Fruit fly (Drosophila melanogaster) whole organism, embryonic: Measurements from ENCODE around the gene CG44141.

Experiments used
- Abd-B ChIP-seq: fragments of 200-800 bp; sonication (Bioruptor generic); optimal IDR thresholded peaks from 2 replicates; lab custom pipeline; 2018; ENCODE audit warnings: missing biosample characterization, mild to moderate bottlenecking, missing genetic modification characterization, moderate library complexity
- Asciz ChIP-seq: fragments of 200-800 bp; sonication (Bioruptor generic); optimal IDR thresholded peaks from 2 replicates; lab custom pipeline; 2017; ENCODE audit warnings: missing biosample characterization, mild to moderate bottlenecking, missing genetic modification characterization, missing genetic modification reagents
- Atf-2 ChIP-seq: fragments of 200-800 bp; sonication (Bioruptor generic); optimal IDR thresholded peaks from 2 replicates; lab custom pipeline; 2016; ENCODE audit warnings: missing biosample characterization, missing genetic modification characterization
- Awh ChIP-seq: fragments of 200-800 bp; sonication (Bioruptor generic); IDR thresholded peaks from 2 replicates; pipeline ENCODE4, ENCODE4 v1.3.6; 2022; ENCODE audit warnings: missing biosample characterization, missing genetic modification characterization
- CG10147 ChIP-seq: fragments of 200-800 bp; sonication (Bioruptor generic); optimal IDR thresholded peaks from 2 replicates; lab custom pipeline; 2019; ENCODE audit warnings: missing biosample characterization, mild to moderate bottlenecking, missing genetic modification characterization, moderate library complexity
- CG10959 ChIP-seq: fragments of 200-800 bp; sonication (Bioruptor generic); IDR thresholded peaks from 2 replicates; pipeline ENCODE4 v1.3.6; 2022; ENCODE audit warnings: missing biosample characterization, missing genetic modification characterization
- CG11398 ChIP-seq: fragments of 200-800 bp; sonication (Bioruptor generic); optimal IDR thresholded peaks from 2 replicates; lab custom pipeline; 2016; ENCODE audit warnings: missing biosample characterization, missing genetic modification characterization
- CG13775 ChIP-seq: fragments of 200-800 bp; sonication (Bioruptor generic); optimal IDR thresholded peaks from 3 replicates; lab custom pipeline; 2017; ENCODE audit warnings: missing biosample characterization, mild to moderate bottlenecking, missing genetic modification characterization
- CG15696 ChIP-seq: fragments of 200-800 bp; sonication (Bioruptor generic); optimal IDR thresholded peaks from 2 replicates; lab custom pipeline; 2019; ENCODE audit warnings: missing biosample characterization, mild to moderate bottlenecking, missing genetic modification characterization, moderate library complexity
- CG17186 ChIP-seq: fragments of 200-800 bp; sonication (Bioruptor generic); optimal IDR thresholded peaks from 3 replicates; lab custom pipeline; 2017; ENCODE audit warnings: missing biosample characterization, missing genetic modification reagents, missing genetic modification characterization
- CG18619 ChIP-seq: fragments of 200-800 bp; sonication (Bioruptor generic); optimal IDR thresholded peaks from 3 replicates; lab custom pipeline; 2017; ENCODE audit warnings: missing biosample characterization, mild to moderate bottlenecking, missing genetic modification characterization
- CG3065 ChIP-seq: fragments of 200-800 bp; sonication (Bioruptor generic); optimal IDR thresholded peaks from 2 replicates; lab custom pipeline; 2016; ENCODE audit warnings: missing biosample characterization, missing genetic modification characterization
- CG3838 ChIP-seq: fragments of 200-800 bp; sonication (Bioruptor generic); optimal IDR thresholded peaks from 3 replicates; lab custom pipeline; 2016; ENCODE audit warnings: missing biosample characterization, missing genetic modification characterization
- CG7271 ChIP-seq: fragments of 200-800 bp; sonication (Bioruptor generic); optimal IDR thresholded peaks from 2 replicates; lab custom pipeline; 2018; ENCODE audit warnings: missing biosample characterization, mild to moderate bottlenecking, missing genetic modification characterization, moderate library complexity
- CG7786 ChIP-seq: fragments of 200-800 bp; sonication (Bioruptor generic); optimal IDR thresholded peaks from 2 replicates; lab custom pipeline; 2016; ENCODE audit warnings: missing biosample characterization, missing genetic modification characterization
- CG8765 ChIP-seq: fragments of 200-800 bp; sonication (Bioruptor generic); IDR thresholded peaks from 2 replicates; pipeline ENCODE4 v1.3.6; 2022; ENCODE audit warnings: missing biosample characterization, missing genetic modification characterization
- CkIIα-i1 ChIP-seq: fragments of 200-800 bp; sonication (Bioruptor generic); IDR thresholded peaks from 2 replicates; pipeline ENCODE4 v1.3.6; 2022; ENCODE audit warnings: missing biosample characterization, missing genetic modification characterization
- Dek ChIP-seq: fragments of 200-800 bp; sonication (Bioruptor generic); optimal IDR thresholded peaks from 3 replicates; lab custom pipeline; 2019; ENCODE audit warnings: missing biosample characterization, mild to moderate bottlenecking, missing genetic modification characterization, moderate library complexity
- Dip3 ChIP-seq: fragments of 200-800 bp; sonication (Bioruptor generic); optimal IDR thresholded peaks from 3 replicates; lab custom pipeline; 2016; ENCODE audit warnings: missing biosample characterization, missing genetic modification characterization
- Dll ChIP-seq: fragments of 200-800 bp; sonication (Bioruptor generic); IDR thresholded peaks from 4 replicates; pipeline ENCODE4 v1.3.6; 2022; ENCODE audit warnings: missing biosample characterization, missing genetic modification characterization; ENCODE audit not compliant: partially characterized antibody
- Ets65A ChIP-seq: fragments of 200-800 bp; sonication (Bioruptor generic); peaks from one replicate; lab custom pipeline; 2016; ENCODE audit warnings: missing biosample characterization, missing genetic modification characterization
- Gsc ChIP-seq: fragments of 200-800 bp; sonication (Bioruptor generic); IDR thresholded peaks from 2 replicates; pipeline ENCODE4 v1.3.6; 2022; ENCODE audit warnings: missing biosample characterization, missing genetic modification characterization
- Gug ChIP-seq: fragments of 200-800 bp; sonication (Bioruptor generic); IDR thresholded peaks from 4 replicates; pipeline ENCODE4 v1.3.6; 2022; ENCODE audit warnings: missing biosample characterization, missing genetic modification characterization
- Meics ChIP-seq: fragments of 200-800 bp; sonication (Bioruptor generic); optimal IDR thresholded peaks from 2 replicates; lab custom pipeline; 2017; ENCODE audit warnings: missing biosample characterization, mild to moderate bottlenecking, missing genetic modification characterization
- Myb ChIP-seq: fragments of 200-800 bp; sonication (Bioruptor generic); optimal IDR thresholded peaks from 2 replicates; lab custom pipeline; 2016; ENCODE audit warnings: missing biosample characterization, missing genetic modification characterization
- Nf-YB ChIP-seq: fragments of 200-800 bp; sonication (Bioruptor generic); optimal IDR thresholded peaks from 3 replicates; lab custom pipeline; 2019; ENCODE audit warnings: missing biosample characterization, mild to moderate bottlenecking, missing genetic modification characterization, moderate library complexity
- Ravus ChIP-seq: fragments of 200-800 bp; sonication (Bioruptor generic); IDR thresholded peaks from 2 replicates; pipeline ENCODE4 v1.3.6; 2022; ENCODE audit warnings: missing biosample characterization, missing genetic modification characterization
- Spps ChIP-seq: fragments of 200-800 bp; sonication (Bioruptor generic); optimal IDR thresholded peaks from 2 replicates; lab custom pipeline; 2018; ENCODE audit warnings: missing biosample characterization, mild to moderate bottlenecking, missing genetic modification characterization
- Ssrp ChIP-seq: fragments of 200-800 bp; sonication (Bioruptor generic); optimal IDR thresholded peaks from 2 replicates; lab custom pipeline; 2018; ENCODE audit warnings: missing biosample characterization, mild to moderate bottlenecking, missing genetic modification characterization, moderate library complexity
- Taf1 ChIP-seq: fragments of 200-800 bp; sonication (Bioruptor generic); IDR thresholded peaks from 2 replicates; pipeline ENCODE4 v1.3.6; 2022; ENCODE audit warnings: missing biosample characterization, missing genetic modification characterization
- Vsx1 ChIP-seq: fragments of 200-800 bp; sonication (Bioruptor generic); optimal IDR thresholded peaks from 2 replicates; lab custom pipeline; 2017; ENCODE audit warnings: missing biosample characterization, mild to moderate bottlenecking, missing genetic modification characterization, missing genetic modification reagents
- ap ChIP-seq: fragments of 200-800 bp; sonication (Bioruptor generic); IDR thresholded peaks from 2 replicates; pipeline ENCODE4 v1.3.6; 2022; ENCODE audit warnings: missing biosample characterization, missing genetic modification characterization
- ash1 ChIP-seq: fragments of 200-800 bp; sonication (Bioruptor generic); optimal IDR thresholded peaks from 2 replicates; lab custom pipeline; 2018; ENCODE audit warnings: missing biosample characterization, mild to moderate bottlenecking, missing genetic modification characterization
- bbx ChIP-seq: fragments of 200-800 bp; sonication (Bioruptor generic); IDR thresholded peaks from 2 replicates; pipeline ENCODE4 v1.3.6; 2022; ENCODE audit warnings: missing biosample characterization, missing genetic modification characterization; ENCODE audit not compliant: partially characterized antibody
- disco-r ChIP-seq: fragments of 200-800 bp; sonication (Bioruptor generic); optimal IDR thresholded peaks from 2 replicates; lab custom pipeline; 2016; ENCODE audit warnings: missing biosample characterization, missing genetic modification characterization
- eve ChIP-seq, 2 experiments: fragments of >200 bp; optimal IDR thresholded peaks; 2 replicates each; lab custom pipeline; 2017; ENCODE audit warnings: missing biosample characterization in 2 of 2, missing genetic modification characterization in 2 of 2
- ftz-f1 ChIP-seq: fragments of 200-800 bp; sonication (Bioruptor generic); optimal IDR thresholded peaks from 2 replicates; lab custom pipeline; 2016; ENCODE audit warnings: missing biosample characterization, missing genetic modification characterization
- h ChIP-seq: fragments of >200 bp; optimal IDR thresholded peaks from 2 replicates; lab custom pipeline; 2017
- lab ChIP-seq: fragments of 200-800 bp; sonication (Bioruptor generic); optimal IDR thresholded peaks from 3 replicates; lab custom pipeline; 2017; ENCODE audit warnings: missing biosample characterization, missing genetic modification characterization, mild to moderate bottlenecking, moderate library complexity, missing genetic modification reagents
- mirr ChIP-seq: fragments of 200-800 bp; sonication (Bioruptor generic); optimal IDR thresholded peaks from 3 replicates; lab custom pipeline; 2018; ENCODE audit warnings: missing biosample characterization, mild to moderate bottlenecking, missing genetic modification characterization
- nerfin-2 ChIP-seq: fragments of 200-800 bp; sonication (Bioruptor generic); IDR thresholded peaks from 2 replicates; pipeline ENCODE4 v1.3.6; 2022; ENCODE audit warnings: missing biosample characterization, missing genetic modification characterization; ENCODE audit not compliant: partially characterized antibody
- pnt ChIP-seq: fragments of 200-800 bp; sonication (Bioruptor generic); optimal IDR thresholded peaks from 3 replicates; lab custom pipeline; 2016; ENCODE audit warnings: missing biosample characterization, missing genetic modification characterization
- row ChIP-seq: fragments of 200-800 bp; sonication (Bioruptor generic); IDR thresholded peaks from 3 replicates; pipeline ENCODE4 v1.3.6; 2022; ENCODE audit warnings: missing biosample characterization, missing genetic modification characterization
- salm ChIP-seq: fragments of 200-800 bp; sonication (Bioruptor generic); optimal IDR thresholded peaks from 2 replicates; lab custom pipeline; 2018; ENCODE audit warnings: missing biosample characterization, mild to moderate bottlenecking, missing genetic modification characterization
- sr ChIP-seq: fragments of 200-800 bp; sonication (Bioruptor generic); IDR thresholded peaks from 3 replicates; pipeline ENCODE4 v1.3.6; 2022; ENCODE audit warnings: missing biosample characterization, missing genetic modification characterization
- stwl ChIP-seq: fragments of 200-800 bp; sonication (Bioruptor generic); optimal IDR thresholded peaks from 3 replicates; lab custom pipeline; 2018; ENCODE audit warnings: missing biosample characterization, mild to moderate bottlenecking, missing genetic modification characterization, moderate library complexity
- tup ChIP-seq: fragments of 200-800 bp; sonication (Bioruptor generic); optimal IDR thresholded peaks from 2 replicates; lab custom pipeline; 2016; ENCODE audit warnings: missing biosample characterization, mild to moderate bottlenecking, missing genetic modification characterization, moderate library complexity
- zfh1 ChIP-seq: fragments of 200-800 bp; sonication (Bioruptor generic); IDR thresholded peaks from 3 replicates; pipeline ENCODE4 v1.3.6; 2022; ENCODE audit warnings: missing biosample characterization, missing genetic modification characterization

The CG44141 gene

DNA sequence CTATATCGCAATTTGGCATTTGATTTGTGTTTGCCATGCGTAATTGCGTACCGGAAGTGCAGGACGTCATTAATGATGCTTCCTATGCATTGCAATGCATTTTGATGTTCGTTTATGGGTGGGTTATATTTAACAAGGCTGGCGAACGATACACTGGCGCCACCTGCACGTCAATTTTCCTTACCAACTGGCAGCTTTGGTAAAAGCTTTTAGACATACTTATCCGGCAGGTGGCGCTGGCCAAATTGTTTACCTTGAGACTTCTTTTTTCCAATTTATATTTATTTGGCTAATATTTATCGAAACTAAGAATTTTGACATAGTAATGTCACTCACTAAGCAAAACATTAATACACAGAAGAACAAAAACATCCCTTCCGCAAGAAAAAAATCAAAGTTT is 15.5 kb downstream of the CG44141 start (continued):
- TF ChIP-seq stwl (tag; lab: Kevin White, UChicago) (peak; percentile 64), nerfin-2 (GFP tag; lab: Robert Waterston, UW) (no peak), Ravus (no peak), Asciz (GFP tag; lab: Kevin White, UChicago) (no peak)

DNA sequence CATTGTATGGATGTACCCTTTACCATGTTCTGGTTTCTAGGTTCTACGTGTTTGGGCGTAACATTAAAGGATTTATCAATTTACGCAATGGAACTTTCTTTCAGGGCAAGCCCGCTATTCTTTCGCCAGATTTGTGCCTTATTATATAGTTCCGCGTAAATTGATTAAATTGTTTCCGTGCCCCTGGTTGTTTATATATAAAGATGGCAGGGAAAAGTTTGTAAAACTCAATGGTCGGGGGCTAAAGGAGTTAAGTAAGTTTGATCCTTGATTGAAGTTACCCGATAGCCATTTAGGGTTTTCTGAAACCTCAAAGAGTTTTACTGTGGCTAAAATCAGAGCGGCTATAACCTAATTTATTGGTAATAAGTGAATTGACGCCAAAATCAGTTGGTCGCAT is 17.6 kb downstream of the CG44141 start:
- TF ChIP-seq Ets65A (peak; percentile 91), Abd-B (GFP tag; lab: Kevin White, UChicago) (no peak)

DNA sequence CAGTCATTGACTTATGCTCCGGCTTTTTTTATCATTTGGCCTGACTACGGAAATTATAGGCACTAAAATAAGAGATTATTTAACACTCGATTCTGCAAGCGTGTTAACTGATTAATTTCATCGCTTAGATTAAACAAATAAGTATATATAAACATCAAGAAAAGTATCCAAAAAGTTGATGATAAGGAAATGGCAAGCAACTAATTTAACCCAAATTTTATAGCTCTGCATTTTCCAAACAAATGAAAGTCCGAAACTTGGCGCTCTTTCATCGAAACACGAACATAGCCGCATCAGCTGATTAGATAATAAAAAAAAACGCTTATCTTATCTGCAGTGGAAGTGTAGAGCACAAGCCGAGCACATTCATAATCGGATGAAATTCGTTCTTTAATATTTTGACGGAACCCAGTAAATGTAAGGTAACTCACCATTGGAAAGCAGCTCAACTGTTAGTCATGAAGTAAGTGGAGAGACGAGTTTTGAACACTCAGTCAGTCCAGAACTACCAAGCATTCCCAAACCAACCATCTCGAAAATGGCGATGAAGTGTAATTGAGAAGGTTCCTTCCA is 29.6 kb downstream of the CG44141 start, which contains the start of gene CG18480:
Gene CG18480 (plus strand): TSS at position 407 of the 573 bp plus-strand sequence.
- TF ChIP-seq Spps (no peak), Nf-YB (GFP tag; lab: Kevin White, UChicago) (no peak), row (peak; percentile 91), bbx (GFP tag; lab: Robert Waterston, UW) (no peak), lab (GFP tag; lab: Kevin White, UChicago) (peak; percentile 82), CG3065 (GFP tag; lab: Kevin White, UChicago) (no peak), pnt (GFP tag; lab: Kevin White, UChicago) (no peak), Ssrp (tag; lab: Kevin White, UChicago) (no peak), Dek (tag; lab: Kevin White, UChicago) (no peak), CG7786 (GFP tag; lab: Kevin White, UChicago) (peak; percentile 46), disco-r (no peak), ash1 (no peak), eve (GFP tag; optimal IDR thresholded peaks at IDR 0.05; lab: Kevin White, UChicago) (no peak), Awh (no peak), CG3838 (GFP tag; lab: Kevin White, UChicago) (no peak), Vsx1 (GFP tag; lab: Kevin White, UChicago) (no peak), CG8765 (GFP tag; lab: Robert Waterston, UW) (no peak; the same call in 1 of the 2 replicates), sr (no peak), CG17186 (GFP tag; lab: Kevin White, UChicago) (no peak), tup (GFP tag; lab: Kevin White, UChicago) (no peak), h (lab: Kevin White, UChicago) (no peak), Gsc (GFP tag; lab: Robert Waterston, UW) (no peak), ftz-f1 (GFP tag; lab: Kevin White, UChicago) (no peak), CG10959 (GFP tag; lab: Robert Waterston, UW) (no peak), CkIIα-i1 (GFP tag; lab: Robert Waterston, UW) (no peak), CG10147 (GFP tag; lab: Kevin White, UChicago) (no peak), Gug (GFP tag; lab: Robert Waterston, UW) (no peak; the same call in 3 of the 4 replicates), CG11398 (GFP tag; lab: Kevin White, UChicago) (peak; percentile 19), CG13775 (GFP tag; lab: Kevin White, UChicago) (no peak), mirr (peak; percentile 72), ap (no peak), Dip3 (GFP tag; lab: Kevin White, UChicago) (peak; percentile 42), zfh1 (GFP tag; lab: Robert Waterston, UW) (no peak), Atf-2 (GFP tag; lab: Kevin White, UChicago) (peak; percentile 20), Taf1 (GFP tag; lab: Robert Waterston, UW) (peak; percentile 28; the same call in 1 of the 2 replicates), salm (tag; lab: Kevin White, UChicago) (no peak), CG7271 (tag; lab: Kevin White, UChicago) (no peak), CG18619 (GFP tag; lab: Kevin White, UChicago) (peak; percentile 28), Myb (GFP tag; lab: Kevin White, UChicago) (peak; percentile 21), Dll (GFP tag; lab: Robert Waterston, UW) (no peak), CG15696 (tag; lab: Kevin White, UChicago) (no peak), Meics (GFP tag; lab: Kevin White, UChicago) (peak; percentile 59)
